Worm (Caenorhabditis elegans): ENCODE measurements around the gene nsph-4.3.
A peak's percentile ranks its signal among the peaks of the same experiment; 100 is the strongest.

The nsph-4.3 gene

ce11 chrIII:7588214-7588613 lies 20.9 kb downstream of the nsph-4.3 start, which contains the start of gene R13A5.15:
R13A5.15 (minus strand) TSS chrIII:7588314.
- TF ChIP-seq nhr-25 (tag; optimal IDR thresholded peaks at IDR 0.05) (no peak), C34F6.9 (tag; optimal IDR thresholded peaks at IDR 0.05) (no peak), nhr-6 (tag; optimal IDR thresholded peaks at IDR 0.05) (no peak), Y55F3AM.14 (GFP tag; optimal IDR thresholded peaks at IDR 0.05) (no peak), snpc-4 (tag; optimal IDR thresholded peaks at IDR 0.05) (no peak), ceh-16 (tag; optimal IDR thresholded peaks at IDR 0.05) (no peak), sma-3 (GFP tag; optimal IDR thresholded peaks at IDR 0.05) (no peak), ama-1 (optimal IDR thresholded peaks at IDR 0.05) (no peak), nhr-10 (tag; optimal IDR thresholded peaks at IDR 0.05) (no peak), lin-11 (tag; optimal IDR thresholded peaks at IDR 0.05) (no peak), nhr-11 (tag; optimal IDR thresholded peaks at IDR 0.05) (no peak), dmd-4 (tag; optimal IDR thresholded peaks at IDR 0.05) (no peak), ztf-4 (tag; optimal IDR thresholded peaks at IDR 0.05) (no peak), elt-3 (tag; optimal IDR thresholded peaks at IDR 0.05) (no peak), unc-55 (GFP tag; optimal IDR thresholded peaks at IDR 0.05) (no peak), ztf-11 (tag; optimal IDR thresholded peaks at IDR 0.05) (no peak), mab-5 (tag; optimal IDR thresholded peaks at IDR 0.05) (no peak)

- TF ChIP-seq alr-1 (tag; optimal IDR thresholded peaks at IDR 0.05) (no peak), nhr-10 (tag; optimal IDR thresholded peaks at IDR 0.05) (no peak), crh-2 (tag; optimal IDR thresholded peaks at IDR 0.05) (no peak), sma-9 (GFP tag; optimal IDR thresholded peaks at IDR 0.05) (no peak), sma-9 (tag; optimal IDR thresholded peaks at IDR 0.05) (no peak), ztf-11 (tag; optimal IDR thresholded peaks at IDR 0.05) (no peak), nhr-25 (tag; optimal IDR thresholded peaks at IDR 0.05) (no peak), gmeb-1 (tag; optimal IDR thresholded peaks at IDR 0.05) (no peak), lin-39 (tag; optimal IDR thresholded peaks at IDR 0.05) (no peak), nhr-12 (tag; optimal IDR thresholded peaks at IDR 0.05) (no peak), lin-13 (GFP tag; optimal IDR thresholded peaks at IDR 0.05) (no peak), mbf-1 (tag; optimal IDR thresholded peaks at IDR 0.05) (no peak), C34F6.9 (tag; optimal IDR thresholded peaks at IDR 0.05) (peak; percentile 17), nhr-77 (tag; optimal IDR thresholded peaks at IDR 0.05) (no peak), nhr-129 (tag; optimal IDR thresholded peaks at IDR 0.05) (peak; percentile 24), nhr-6 (tag; optimal IDR thresholded peaks at IDR 0.05) (no peak), nhr-23 (tag; optimal IDR thresholded peaks at IDR 0.05) (no peak), skn-1 (tag; optimal IDR thresholded peaks at IDR 0.05) (no peak), elt-1 (tag; optimal IDR thresholded peaks at IDR 0.05) (no peak), mab-5 (tag; optimal IDR thresholded peaks at IDR 0.05) (no peak), lsy-2 (tag; optimal IDR thresholded peaks at IDR 0.05) (peak; percentile 29 to 71), unc-39 (tag; optimal IDR thresholded peaks at IDR 0.05) (no peak), unc-55 (GFP tag; optimal IDR thresholded peaks at IDR 0.05) (no peak), dmd-4 (tag; optimal IDR thresholded peaks at IDR 0.05) (no peak), elt-3 (tag; optimal IDR thresholded peaks at IDR 0.05) (no peak), F13H6.1 (tag; optimal IDR thresholded peaks at IDR 0.05) (no peak), peb-1 (tag; optimal IDR thresholded peaks at IDR 0.05) (no peak), blmp-1 (tag; optimal IDR thresholded peaks at IDR 0.05; ENCODE audit: insufficient read depth) (no peak), Y55F3AM.14 (GFP tag; optimal IDR thresholded peaks at IDR 0.05) (no peak), mdl-1 (tag; optimal IDR thresholded peaks at IDR 0.05) (no peak), ZK546.5 (tag; optimal IDR thresholded peaks at IDR 0.05) (no peak), ztf-4 (tag; optimal IDR thresholded peaks at IDR 0.05) (no peak), lin-11 (tag; optimal IDR thresholded peaks at IDR 0.05) (peak; percentile 3), zag-1 (tag; optimal IDR thresholded peaks at IDR 0.05) (no peak), snpc-4 (tag; optimal IDR thresholded peaks at IDR 0.05) (no peak), nhr-11 (tag; optimal IDR thresholded peaks at IDR 0.05) (no peak), fos-1 (tag; optimal IDR thresholded peaks at IDR 0.05) (no peak), egl-27 (tag; optimal IDR thresholded peaks at IDR 0.05) (no peak), R02D3.7 (tag; optimal IDR thresholded peaks at IDR 0.05) (peak; percentile 27), ztf-1 (GFP tag; conservative IDR thresholded peaks at IDR 0.05) (no peak)
Measured at ce11 chrIII:7584131-7584646, 24.9 kb downstream of the nsph-4.3 start, which contains the start of gene cup-5. cup-5 (plus strand) TSS chrIII:7584181.
